Fruit fly (Drosophila melanogaster) whole organism, embryonic: ENCODE results near the gene bsk.

Experiments
- CG11696 ChIP-seq: fragments of 200-800 bp; sonication (Bioruptor generic); IDR thresholded peaks from 2 replicates; pipeline ENCODE4 v1.3.6; 2022; ENCODE audit warnings: missing biosample characterization, missing genetic modification characterization
- CG13296 ChIP-seq: fragments of 200-800 bp; sonication (Bioruptor generic); optimal IDR thresholded peaks from 3 replicates; lab custom pipeline; 2018; ENCODE audit warnings: missing biosample characterization, mild to moderate bottlenecking, missing genetic modification characterization
- CG15011 ChIP-seq: fragments of 200-800 bp; sonication (Bioruptor generic); optimal IDR thresholded peaks from 3 replicates; lab custom pipeline; 2018; ENCODE audit warnings: missing biosample characterization, mild to moderate bottlenecking, missing genetic modification characterization
- CG17912 ChIP-seq: fragments of 200-800 bp; sonication (Bioruptor generic); optimal IDR thresholded peaks from 2 replicates; lab custom pipeline; 2018; ENCODE audit warnings: missing biosample characterization, mild to moderate bottlenecking, missing genetic modification characterization
- CG30020 ChIP-seq: fragments of 200-800 bp; optimal IDR thresholded peaks from 2 replicates; lab custom pipeline; 2019; ENCODE audit warnings: missing biosample characterization, mild to moderate bottlenecking, missing genetic modification characterization, moderate library complexity
- CG34224 ChIP-seq: fragments of 200-800 bp; sonication (Bioruptor generic); IDR thresholded peaks from 3 replicates; pipeline ENCODE4 v1.3.6; 2022; ENCODE audit warnings: missing biosample characterization, missing genetic modification characterization; ENCODE audit not compliant: partially characterized antibody
- CG5245 ChIP-seq: fragments of 200-800 bp; sonication (Bioruptor generic); optimal IDR thresholded peaks from 3 replicates; lab custom pipeline; 2016; ENCODE audit warnings: missing biosample characterization, missing genetic modification characterization
- CG6175 ChIP-seq: fragments of 200-800 bp; sonication (Bioruptor generic); IDR thresholded peaks from 3 replicates; pipeline ENCODE4 v1.3.6; 2022; ENCODE audit warnings: missing biosample characterization, missing genetic modification characterization
- CG6689 ChIP-seq: fragments of 200-800 bp; sonication (Bioruptor generic); IDR thresholded peaks from 2 replicates; pipeline ENCODE4 v1.3.6; 2022; ENCODE audit warnings: missing biosample characterization, missing genetic modification characterization
- CG6854 ChIP-seq: fragments of 200-800 bp; sonication (Bioruptor generic); optimal IDR thresholded peaks from 3 replicates; lab custom pipeline; 2017; ENCODE audit warnings: missing biosample characterization, mild to moderate bottlenecking, missing genetic modification characterization
- CG7745 ChIP-seq: fragments of 200-800 bp; sonication (Bioruptor generic); optimal IDR thresholded peaks from 2 replicates; lab custom pipeline; 2018; ENCODE audit warnings: missing biosample characterization, mild to moderate bottlenecking, missing genetic modification characterization, moderate library complexity
- CG8281 ChIP-seq: fragments of 200-800 bp; sonication (Bioruptor generic); optimal IDR thresholded peaks from 2 replicates; lab custom pipeline; 2018; ENCODE audit warnings: missing biosample characterization, mild to moderate bottlenecking, missing genetic modification characterization, moderate library complexity
- E2f2 ChIP-seq: fragments of 200-800 bp; sonication (Bioruptor generic); IDR thresholded peaks from 2 replicates; pipeline ENCODE4 v1.3.6; 2022; ENCODE audit warnings: missing biosample characterization, missing genetic modification characterization
- Ets65A ChIP-seq: fragments of 200-800 bp; sonication (Bioruptor generic); peaks from one replicate; lab custom pipeline; 2016; ENCODE audit warnings: missing biosample characterization, missing genetic modification characterization
- Ets97D ChIP-seq: fragments of 200-800 bp; sonication (Bioruptor generic); optimal IDR thresholded peaks from 3 replicates; lab custom pipeline; 2016; ENCODE audit warnings: missing biosample characterization, missing genetic modification characterization
- HLH54F ChIP-seq: fragments of 200-800 bp; sonication (Bioruptor generic); optimal IDR thresholded peaks from 3 replicates; lab custom pipeline; 2016; ENCODE audit warnings: missing biosample characterization, missing genetic modification characterization
- MBD-R2 ChIP-seq: fragments of 200-800 bp; sonication (Bioruptor generic); IDR thresholded peaks from 2 replicates; pipeline ENCODE4 v1.3.6; 2022; ENCODE audit warnings: missing biosample characterization, missing genetic modification characterization
- MTF-1 ChIP-seq: fragments of 200-800 bp; sonication (Bioruptor generic); optimal IDR thresholded peaks from 2 replicates; lab custom pipeline; 2018; ENCODE audit warnings: missing biosample characterization, mild to moderate bottlenecking, missing genetic modification characterization, borderline replicate concordance
- Mrtf ChIP-seq: fragments of 200-800 bp; sonication (Bioruptor generic); IDR thresholded peaks from 3 replicates; pipeline ENCODE4 v1.3.6; 2022; ENCODE audit warnings: missing biosample characterization, missing genetic modification characterization
- NFAT ChIP-seq: fragments of 200-800 bp; sonication (Bioruptor generic); IDR thresholded peaks from 2 replicates; pipeline ENCODE4 v1.3.6; 2022; ENCODE audit warnings: missing biosample characterization, missing genetic modification characterization
- Opbp ChIP-seq: fragments of 200-800 bp; sonication (Bioruptor generic); IDR thresholded peaks from 3 replicates; pipeline ENCODE4 v1.3.6; 2022; ENCODE audit warnings: missing biosample characterization, missing genetic modification characterization; ENCODE audit not compliant: partially characterized antibody
- Scr ChIP-seq: fragments of 200-800 bp; sonication (Bioruptor generic); IDR thresholded peaks from 2 replicates; pipeline ENCODE4 v1.3.6; 2022; ENCODE audit warnings: missing biosample characterization, missing genetic modification characterization; ENCODE audit not compliant: partially characterized antibody
- chinmo ChIP-seq: fragments of 200-800 bp; sonication (Bioruptor generic); IDR thresholded peaks from 4 replicates; pipeline ENCODE4 v1.3.6; 2022; ENCODE audit warnings: missing biosample characterization, missing genetic modification characterization; ENCODE audit not compliant: partially characterized antibody
- chn ChIP-seq: fragments of 200-800 bp; sonication (Bioruptor generic); optimal IDR thresholded peaks from 2 replicates; lab custom pipeline; 2016; ENCODE audit warnings: missing biosample characterization, missing genetic modification characterization
- dan ChIP-seq: fragments of 200-800 bp; sonication (Bioruptor generic); IDR thresholded peaks from 2 replicates; pipeline ENCODE4 v1.3.6; 2022; ENCODE audit warnings: missing biosample characterization, missing genetic modification characterization
- danr ChIP-seq: fragments of 200-800 bp; sonication (Bioruptor generic); IDR thresholded peaks from 2 replicates; pipeline ENCODE4 v1.3.6; 2022; ENCODE audit warnings: missing biosample characterization, missing genetic modification characterization
- exex ChIP-seq: fragments of 200-800 bp; sonication (Bioruptor generic); optimal IDR thresholded peaks from 4 replicates; lab custom pipeline; 2018; ENCODE audit warnings: missing biosample characterization, mild to moderate bottlenecking, missing genetic modification characterization, moderate library complexity
- gfzf ChIP-seq: fragments of 200-800 bp; sonication (Bioruptor generic); optimal IDR thresholded peaks from 2 replicates; lab custom pipeline; 2016; ENCODE audit warnings: missing biosample characterization, mild to moderate bottlenecking, missing genetic modification characterization, moderate library complexity
- h ChIP-seq: fragments of >200 bp; optimal IDR thresholded peaks from 2 replicates; lab custom pipeline; 2017
- hb ChIP-seq: fragments of 200-800 bp; sonication (Bioruptor generic); IDR thresholded peaks from 3 replicates; pipeline ENCODE4 v1.3.6; 2022; ENCODE audit warnings: missing biosample characterization, missing genetic modification characterization; ENCODE audit not compliant: partially characterized antibody
- jigr1 ChIP-seq: fragments of 200-800 bp; sonication (Bioruptor generic); IDR thresholded peaks from 3 replicates; pipeline ENCODE4 v1.3.6; 2022; ENCODE audit warnings: missing biosample characterization, missing genetic modification characterization
- knrl ChIP-seq: fragments of 200-800 bp; sonication (Bioruptor generic); IDR thresholded peaks from 3 replicates; pipeline ENCODE4 v1.3.6; 2022; ENCODE audit warnings: missing biosample characterization, missing genetic modification characterization; ENCODE audit not compliant: partially characterized antibody
- mam ChIP-seq: fragments of 200-800 bp; sonication (Bioruptor generic); optimal IDR thresholded peaks from 3 replicates; lab custom pipeline; 2016; ENCODE audit warnings: missing biosample characterization, missing genetic modification characterization
- nerfin-1 ChIP-seq: fragments of 200-800 bp; sonication (Bioruptor generic); optimal IDR thresholded peaks from 3 replicates; lab custom pipeline; 2019; ENCODE audit warnings: missing biosample characterization, mild to moderate bottlenecking, missing genetic modification characterization, moderate library complexity
- pnt ChIP-seq: fragments of 200-800 bp; sonication (Bioruptor generic); optimal IDR thresholded peaks from 3 replicates; lab custom pipeline; 2016; ENCODE audit warnings: missing biosample characterization, missing genetic modification characterization
- pzg ChIP-seq: fragments of 200-800 bp; sonication (Bioruptor generic); optimal IDR thresholded peaks from 3 replicates; lab custom pipeline; 2018; ENCODE audit warnings: missing biosample characterization, mild to moderate bottlenecking, missing genetic modification characterization, moderate library complexity
- repo ChIP-seq: fragments of 200-800 bp; sonication (Bioruptor generic); optimal IDR thresholded peaks from 2 replicates; lab custom pipeline; 2016; ENCODE audit warnings: missing biosample characterization, missing genetic modification characterization
- rib ChIP-seq: fragments of 200-800 bp; sonication (Bioruptor generic); IDR thresholded peaks from 2 replicates; pipeline ENCODE4 v1.3.6; 2022; ENCODE audit warnings: missing biosample characterization, missing genetic modification characterization
- salm ChIP-seq: fragments of 200-800 bp; sonication (Bioruptor generic); optimal IDR thresholded peaks from 2 replicates; lab custom pipeline; 2018; ENCODE audit warnings: missing biosample characterization, mild to moderate bottlenecking, missing genetic modification characterization
- sd ChIP-seq: fragments of 200-800 bp; sonication (Bioruptor generic); optimal IDR thresholded peaks from 3 replicates; lab custom pipeline; 2018; ENCODE audit warnings: missing biosample characterization, mild to moderate bottlenecking, missing genetic modification characterization, moderate library complexity
- sens ChIP-seq: fragments of 200-800 bp; sonication (Bioruptor generic); peaks from one replicate; lab custom pipeline; 2016; ENCODE audit warnings: missing biosample characterization, missing genetic modification characterization
- seq ChIP-seq: fragments of 200-800 bp; sonication (Bioruptor generic); IDR thresholded peaks from 2 replicates; pipeline ENCODE4 v1.3.6; 2022; ENCODE audit warnings: missing biosample characterization, missing genetic modification characterization
- sim ChIP-seq: fragments of 200-800 bp; sonication (Bioruptor generic); IDR thresholded peaks from 2 replicates; pipeline ENCODE4 v1.3.6; 2022; ENCODE audit warnings: missing biosample characterization, missing genetic modification characterization
- sima ChIP-seq: fragments of 200-800 bp; sonication (Bioruptor generic); optimal IDR thresholded peaks from 2 replicates; lab custom pipeline; 2016; ENCODE audit warnings: missing biosample characterization, missing genetic modification characterization
- so ChIP-seq: fragments of 200-800 bp; sonication (Bioruptor generic); IDR thresholded peaks from 3 replicates; pipeline ENCODE4 v1.3.6; 2022; ENCODE audit warnings: missing biosample characterization, missing genetic modification characterization
- stwl ChIP-seq: fragments of 200-800 bp; sonication (Bioruptor generic); optimal IDR thresholded peaks from 3 replicates; lab custom pipeline; 2018; ENCODE audit warnings: missing biosample characterization, mild to moderate bottlenecking, missing genetic modification characterization, moderate library complexity
- wek ChIP-seq: fragments of 200-800 bp; sonication (Bioruptor generic); optimal IDR thresholded peaks from 3 replicates; lab custom pipeline; 2018; ENCODE audit warnings: missing biosample characterization, mild to moderate bottlenecking, missing genetic modification characterization, moderate library complexity
- zfh1 ChIP-seq: fragments of 200-800 bp; sonication (Bioruptor generic); IDR thresholded peaks from 3 replicates; pipeline ENCODE4 v1.3.6; 2022; ENCODE audit warnings: missing biosample characterization, missing genetic modification characterization

Gene bsk

dm6 chr2L:10268688-10269087 is 18.4 kb upstream of the bsk start, which contains the start of gene CG4957 (continued):
- TF ChIP-seq sim (GFP tag; lab: Robert Waterston, UW) (no peak), CG7745 (tag; lab: Kevin White, UChicago) (no peak), knrl (GFP tag; lab: Robert Waterston, UW) (no peak), danr (GFP tag; lab: Robert Waterston, UW) (no peak), so (no peak), MTF-1 (GFP tag; lab: Kevin White, UChicago) (no peak), E2f2 (GFP tag; lab: Robert Waterston, UW) (peak; percentile 46), h (lab: Kevin White, UChicago) (no peak), CG13296 (GFP tag; lab: Kevin White, UChicago) (no peak), CG15011 (GFP tag; lab: Kevin White, UChicago) (no peak), chn (no peak), seq (GFP tag; lab: Robert Waterston, UW) (no peak), Scr (GFP tag; lab: Robert Waterston, UW) (no peak), exex (tag; lab: Kevin White, UChicago) (no peak), repo (GFP tag; lab: Kevin White, UChicago) (no peak), nerfin-1 (tag; lab: Kevin White, UChicago) (peak; percentile 9), gfzf (peak; percentile 70), HLH54F (GFP tag; lab: Kevin White, UChicago) (no peak), CG6854 (GFP tag; lab: Kevin White, UChicago) (no peak), CG11696 (GFP tag; lab: Robert Waterston, UW) (no peak), stwl (peak; percentile 30), hb (no peak), CG6175 (GFP tag; lab: Robert Waterston, UW) (no peak), rib (GFP tag; lab: Robert Waterston, UW) (no peak), NFAT (GFP tag; lab: Robert Waterston, UW) (no peak), Mrtf (GFP tag; lab: Robert Waterston, UW) (no peak), Ets65A (GFP tag; lab: Kevin White, UChicago) (no peak), sens (GFP tag; lab: Kevin White, UChicago) (peak; percentile 53), CG5245 (no peak), dan (GFP tag; lab: Robert Waterston, UW) (no peak), sd (tag; lab: Kevin White, UChicago) (peak; percentile 79), mam (GFP tag; lab: Kevin White, UChicago) (no peak), chinmo (GFP tag; lab: Robert Waterston, UW) (0 out of 4 replicates have a peak, but pooled peaks have one; percentile 25), Ets97D (peak; percentile 14), pnt (no peak), Opbp (GFP tag; lab: Robert Waterston, UW) (no peak), CG6689 (GFP tag; lab: Robert Waterston, UW) (no peak), CG30020 (tag; lab: Kevin White, UChicago) (no peak), salm (no peak), MBD-R2 (peak; percentile 52), wek (GFP tag; lab: Kevin White, UChicago) (no peak), pzg (peak; percentile 33), CG8281 (tag; lab: Kevin White, UChicago) (no peak), CG34224 (GFP tag; lab: Robert Waterston, UW) (0 out of 3 replicates have a peak, but pooled peaks have one; percentile 14), zfh1 (GFP tag; lab: Robert Waterston, UW) (no peak), jigr1 (GFP tag; lab: Robert Waterston, UW) (no peak), sima (GFP tag; lab: Kevin White, UChicago) (no peak), CG17912 (no peak)
